Worm (Caenorhabditis elegans) whole organism, early embryonic: ENCODE results near the gene R05F9.9.

Source experiments
- F13C5.2 ChIP-seq: sonication (generic microtip); optimal IDR thresholded peaks from 2 replicates; lab custom pipeline; 2017; ENCODE audit warnings: mild to moderate bottlenecking, missing genetic modification characterization, inconsistent platforms, missing compliant biosample characterization
- ama-1 ChIP-seq: fragments of 150-350 bp; optimal IDR thresholded peaks from 2 replicates; lab custom pipeline; 2014
- ceh-13 ChIP-seq: fragments of 200-800 bp; sonication (Bioruptor generic); optimal IDR thresholded peaks from 2 replicates; lab custom pipeline; 2018; ENCODE audit warnings: mild to moderate bottlenecking, missing genetic modification characterization, missing compliant biosample characterization

- TF ChIP-seq ama-1 (lab: Kevin White, UChicago) (no peak), F13C5.2 (tag; lab: Kevin White, UChicago) (no peak), ceh-13 (GFP tag; lab: Kevin White, UChicago) (no peak)
Observed at ce11 chrII:4948118-4948517, 46.2 kb upstream of the R05F9.9 start.
